Worm (Caenorhabditis elegans) whole organism, L1 larva: Measurements from ENCODE around the gene C43D7.7.

Experiments used
- isw-1 ChIP-seq: fragments of 200-800 bp; sonication (Bioruptor generic); IDR thresholded peaks from 2 replicates; pipeline ENCODE4 v1.3.6; 2022; ENCODE audit warnings: missing genetic modification characterization, missing compliant biosample characterization
- jun-1 ChIP-seq: fragments of 150-350 bp; optimal IDR thresholded peaks from 2 replicates; lab custom pipeline; 2014; ENCODE audit warnings: missing biosample characterization, missing genetic modification reagents, missing genetic modification characterization
- nhr-11 ChIP-seq: fragments of 150-350 bp; optimal IDR thresholded peaks from 2 replicates; lab custom pipeline; 2014; ENCODE audit warnings: missing biosample characterization, missing genetic modification characterization
- nhr-28 ChIP-seq: fragments of 150-350 bp; optimal IDR thresholded peaks from 2 replicates; lab custom pipeline; 2014; ENCODE audit warnings: missing biosample characterization, missing genetic modification characterization
- skn-1 ChIP-seq: fragments of 150-350 bp; optimal IDR thresholded peaks from 2 replicates; lab custom pipeline; 2014; ENCODE audit warnings: missing biosample characterization, missing genetic modification characterization
- snpc-4 ChIP-seq: fragments of 150-350 bp; optimal IDR thresholded peaks from 2 replicates; lab custom pipeline; 2014; ENCODE audit warnings: missing biosample characterization, missing genetic modification characterization
- unc-130 ChIP-seq: fragments of 150-350 bp; optimal IDR thresholded peaks from 2 replicates; lab custom pipeline; 2017; ENCODE audit warnings: missing biosample characterization, missing genetic modification characterization, inconsistent platforms
- vab-15 ChIP-seq: sonication (generic microtip); optimal IDR thresholded peaks from 2 replicates; lab custom pipeline; 2017; ENCODE audit warnings: missing genotype, mild to moderate bottlenecking, missing genetic modification characterization, missing compliant biosample characterization

ce11 chrV:19282314-19282713 lies 37.0 kb downstream of the C43D7.7 start, which contains the start of gene fbxb-117:
- TF ChIP-seq skn-1 (tag; lab: Kevin White, UChicago) (no peak), nhr-28 (tag; lab: Kevin White, UChicago) (no peak), jun-1 (no peak), snpc-4 (tag; lab: Kevin White, UChicago) (no peak), isw-1 (GFP tag; lab: Robert Waterston, UW) (no peak), unc-130 (tag; lab: Kevin White, UChicago) (no peak), vab-15 (tag; lab: Kevin White, UChicago) (no peak), nhr-11 (tag; lab: Kevin White, UChicago) (no peak)
